Worm (Caenorhabditis elegans) whole organism, L4 larva: Measurements from ENCODE around the gene M03C11.6.

ENCODE experiments used
- F10B5.3 ChIP-seq: sonication (generic microtip); optimal IDR thresholded peaks from 2 replicates; lab custom pipeline; 2016; ENCODE audit warnings: mild to moderate bottlenecking, missing genetic modification characterization, missing compliant biosample characterization
- F26F4.8 ChIP-seq: fragments of 200-800 bp; sonication (Bioruptor generic); conservative IDR thresholded peaks from 2 replicates; pipeline ENCODE4 v1.3.6; 2022; ENCODE audit warnings: missing genetic modification characterization, missing compliant biosample characterization
- T20F7.1 ChIP-seq: fragments of 200-800 bp; sonication (Bioruptor generic); optimal IDR thresholded peaks from 2 replicates; lab custom pipeline; 2018; ENCODE audit warnings: mild to moderate bottlenecking, missing genetic modification characterization, missing compliant biosample characterization
- ama-1 ChIP-seq: fragments of 150-350 bp; optimal IDR thresholded peaks from 2 replicates; lab custom pipeline; 2014; ENCODE audit warnings: inconsistent platforms, mixed read lengths
- ceh-20 ChIP-seq: fragments of 200-800 bp; sonication (Bioruptor generic); IDR thresholded peaks from 2 replicates; pipeline ENCODE4 v1.3.6; 2022; ENCODE audit warnings: missing genetic modification reagents, missing genetic modification characterization, missing compliant biosample characterization
- ceh-32 ChIP-seq: sonication (generic microtip); optimal IDR thresholded peaks from 2 replicates; lab custom pipeline; 2016; ENCODE audit warnings: mild to moderate bottlenecking, missing genetic modification characterization, missing compliant biosample characterization; ENCODE audit not compliant: poor library complexity
- ceh-44 ChIP-seq: fragments of 200-800 bp; sonication (Bioruptor generic); IDR thresholded peaks from 2 replicates; pipeline ENCODE4 v1.3.6; 2022; ENCODE audit warnings: missing genetic modification reagents, missing genetic modification characterization, missing compliant biosample characterization
- ceh-62 ChIP-seq: sonication (generic microtip); optimal IDR thresholded peaks from 2 replicates; lab custom pipeline; 2017; ENCODE audit warnings: missing biosample characterization, missing genetic modification characterization
- ces-1 ChIP-seq: fragments of 150-350 bp; sonication (generic microtip); optimal IDR thresholded peaks from 4 replicates; lab custom pipeline; 2014; ENCODE audit warnings: missing biosample characterization, missing genetic modification reagents, missing genetic modification characterization
- daf-16 ChIP-seq, 3 experiments: sonication (generic microtip); optimal IDR thresholded peaks; 2 replicates each; lab custom pipeline; 2016 to 2017; ENCODE audit warnings: missing genetic modification characterization in 3 of 3, missing genetic modification reagents in 3 of 3, mild to moderate bottlenecking in 2 of 3, missing compliant biosample characterization in 2 of 3, missing biosample characterization in 1 of 3, moderate library complexity in 1 of 3
- daf-8 ChIP-seq: fragments of 200-800 bp; sonication (Bioruptor generic); IDR thresholded peaks from 2 replicates; pipeline ENCODE4 v1.3.6; 2022; ENCODE audit warnings: missing genetic modification characterization, missing compliant biosample characterization
- dmd-6 ChIP-seq: fragments of 200-800 bp; sonication (Bioruptor generic); IDR thresholded peaks from 2 replicates; pipeline ENCODE4 v1.3.6; 2022; ENCODE audit warnings: missing genetic modification reagents, missing genetic modification characterization, missing compliant biosample characterization
- egl-43 ChIP-seq: fragments of 200-800 bp; sonication (Bioruptor generic); IDR thresholded peaks from 2 replicates; pipeline ENCODE4 v1.3.6; 2022; ENCODE audit warnings: missing genetic modification reagents, missing genetic modification characterization, missing compliant biosample characterization
- fos-1 ChIP-seq: fragments of 150-350 bp; optimal IDR thresholded peaks from 2 replicates; lab custom pipeline; 2014; ENCODE audit warnings: missing biosample characterization, missing genetic modification characterization
- hif-1 ChIP-seq, 2 experiments: sonication (generic microtip); optimal IDR thresholded peaks; 2 replicates each; lab custom pipeline; 2016 to 2017; ENCODE audit warnings: missing compliant biosample characterization in 2 of 2, missing genetic modification characterization in 2 of 2, missing genetic modification reagents in 2 of 2, missing genotype in 2 of 2, mild to moderate bottlenecking in 1 of 2
- hlh-11 ChIP-seq: fragments of 200-800 bp; sonication (Bioruptor generic); optimal IDR thresholded peaks from 2 replicates; lab custom pipeline; 2018; ENCODE audit warnings: mild to moderate bottlenecking, missing genetic modification characterization, missing compliant biosample characterization
- jun-1 ChIP-seq: fragments of 150-350 bp; optimal IDR thresholded peaks from 2 replicates; lab custom pipeline; 2014; ENCODE audit warnings: missing biosample characterization, missing genetic modification reagents, missing genetic modification characterization
- lin-1 ChIP-seq: fragments of 200-800 bp; sonication (Bioruptor generic); IDR thresholded peaks from 2 replicates; pipeline ENCODE4 v1.3.6; 2022; ENCODE audit warnings: missing genetic modification reagents, missing genetic modification characterization, missing compliant biosample characterization
- lin-13 ChIP-seq: fragments of 150-350 bp; optimal IDR thresholded peaks from 2 replicates; lab custom pipeline; 2014; ENCODE audit warnings: missing biosample characterization, missing genetic modification reagents, missing genetic modification characterization
- lin-29 ChIP-seq: fragments of 200-800 bp; sonication (Bioruptor generic); IDR thresholded peaks from 2 replicates; pipeline ENCODE4 v1.3.6; 2022; ENCODE audit warnings: missing genetic modification reagents, missing genetic modification characterization, missing compliant biosample characterization
- lin-39 ChIP-seq: fragments of 150-350 bp; optimal IDR thresholded peaks from 2 replicates; lab custom pipeline; 2014; ENCODE audit warnings: missing biosample characterization, missing genetic modification reagents, missing genetic modification characterization
- lsy-2 ChIP-seq, 2 experiments: fragments of 150-350 bp in 1 of 2; sonication (generic microtip) in 1 of 2; optimal IDR thresholded peaks; 2 replicates each; lab custom pipeline; 2014 to 2017; ENCODE audit warnings: missing biosample characterization in 2 of 2, missing genetic modification characterization in 2 of 2
- nhr-10 ChIP-seq: fragments of 150-350 bp; optimal IDR thresholded peaks from 2 replicates; lab custom pipeline; 2014; ENCODE audit warnings: missing biosample characterization, missing genetic modification characterization
- nhr-25 ChIP-seq: sonication (generic microtip); optimal IDR thresholded peaks from 2 replicates; lab custom pipeline; 2017; ENCODE audit warnings: missing genetic modification characterization, mild to moderate bottlenecking, missing compliant biosample characterization, antibody characterized with exemption, moderate library complexity, borderline replicate concordance; ENCODE audit not compliant: insufficient read depth
- nhr-28 ChIP-seq: fragments of 150-350 bp; optimal IDR thresholded peaks from 2 replicates; lab custom pipeline; 2014; ENCODE audit warnings: missing biosample characterization, missing genetic modification characterization
- nhr-48 ChIP-seq: sonication (generic microtip); optimal IDR thresholded peaks from 2 replicates; lab custom pipeline; 2016; ENCODE audit warnings: mild to moderate bottlenecking, missing genetic modification characterization, missing compliant biosample characterization
- pqm-1 ChIP-seq: sonication (generic microtip); optimal IDR thresholded peaks from 2 replicates; lab custom pipeline; 2017; ENCODE audit warnings: missing biosample characterization, missing genetic modification characterization
- rbr-2 ChIP-seq: sonication (generic microtip); optimal IDR thresholded peaks from 2 replicates; lab custom pipeline; 2016; ENCODE audit warnings: missing genotype, missing genetic modification characterization, missing compliant biosample characterization
- saeg-2 ChIP-seq: fragments of 200-800 bp; sonication (Bioruptor generic); IDR thresholded peaks from 2 replicates; pipeline ENCODE4 v1.3.6; 2022; ENCODE audit warnings: missing genetic modification reagents, missing genetic modification characterization, missing compliant biosample characterization
- skn-1 ChIP-seq: fragments of 150-350 bp; optimal IDR thresholded peaks from 2 replicates; lab custom pipeline; 2014; ENCODE audit warnings: missing biosample characterization, missing genetic modification characterization
- snpc-1.2 ChIP-seq: fragments of 200-800 bp; sonication (Bioruptor generic); IDR thresholded peaks from 2 replicates; pipeline ENCODE4 v1.3.6; 2022; ENCODE audit warnings: missing genetic modification reagents, missing genetic modification characterization, missing compliant biosample characterization
- spr-3 ChIP-seq: fragments of 200-800 bp; sonication (Bioruptor generic); optimal IDR thresholded peaks from 2 replicates; lab custom pipeline; 2018; ENCODE audit warnings: mild to moderate bottlenecking, missing genetic modification characterization, missing compliant biosample characterization
- tra-1 ChIP-seq: fragments of 200-800 bp; sonication (Bioruptor generic); IDR thresholded peaks from 2 replicates; pipeline ENCODE4 v1.3.6; 2022; ENCODE audit warnings: missing genetic modification reagents, missing genetic modification characterization, missing compliant biosample characterization
- unc-62 ChIP-seq, 3 experiments: fragments of 150-350 bp in 1 of 3; sonication (generic microtip); optimal IDR thresholded peaks in 2 of 3; peaks in 1 of 3; 1 replicate in 1 of 3; 2 replicates in 2 of 3; lab custom pipeline; 2014 to 2017; ENCODE audit warnings: missing biosample characterization in 3 of 3, missing genetic modification characterization in 3 of 3, missing genetic modification reagents in 3 of 3, missing genotype in 1 of 3
- zag-1 ChIP-seq: fragments of 150-350 bp; optimal IDR thresholded peaks from 2 replicates; lab custom pipeline; 2014; ENCODE audit warnings: missing biosample characterization, missing genetic modification characterization

M03C11.6 gene

DNA sequence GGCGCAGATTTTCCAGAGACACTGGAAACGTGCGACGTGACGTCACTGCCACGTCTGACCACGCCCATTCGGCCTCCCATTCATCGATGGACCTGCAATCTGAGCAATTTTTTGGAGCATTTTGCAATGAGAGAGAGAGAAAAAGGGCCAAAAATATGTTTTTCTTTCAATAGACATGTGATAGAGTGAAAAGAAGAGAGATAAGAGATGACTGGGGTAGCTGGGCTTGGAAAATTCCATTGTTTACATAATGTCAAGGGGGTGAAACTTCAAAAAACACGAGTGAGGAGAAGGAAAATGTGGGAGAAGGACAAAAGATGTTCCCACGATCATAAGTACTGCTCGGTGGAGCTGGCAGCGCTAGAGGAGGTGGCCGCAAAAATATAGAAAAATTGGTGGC lies 27.8 kb downstream of the M03C11.6 start, which contains the start of gene M03C11.1:
Gene M03C11.1 (minus strand): TSS at position 101 of the 400 bp plus-strand sequence.
- TF ChIP-seq snpc-1.2 (GFP tag; lab: Robert Waterston, UW) (no peak), rbr-2 (no peak), fos-1 (tag; lab: Kevin White, UChicago) (no peak)

DNA sequence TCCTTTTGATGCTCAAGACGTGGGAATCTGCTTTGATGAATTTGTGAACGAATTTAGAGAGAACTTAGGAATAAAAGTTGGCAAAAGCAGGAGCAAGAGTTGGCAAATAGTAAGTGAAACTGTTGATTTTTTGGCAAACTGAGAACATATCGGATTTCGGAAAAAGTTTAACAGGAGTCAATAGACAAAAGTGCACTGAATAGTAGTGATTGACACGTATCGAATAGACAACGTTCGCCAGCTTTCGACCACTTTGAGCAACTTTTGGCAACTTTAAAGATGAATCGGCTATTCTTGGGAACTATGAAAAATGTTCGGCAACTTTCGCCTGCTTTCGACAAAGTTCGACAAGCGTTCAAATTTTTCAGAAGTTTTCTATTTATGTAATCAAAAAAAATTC lies 32.2 kb downstream of the M03C11.6 start, which contains the start of gene M03C11.9:
Gene M03C11.9 (minus strand): TSS at position 101 of the 400 bp plus-strand sequence.
- no peak for TF ChIP-seq tra-1 (GFP tag; lab: Robert Waterston, UW)
- TF ChIP-seq unc-62 (GFP tag; optimal IDR thresholded peaks at IDR 0.05 in 1 of 2; lab: Kevin White, UChicago), result peak in 1 of 2 experiments; percentile 52
- TF ChIP-seq unc-62 (tag; optimal IDR thresholded peaks at IDR 0.05; lab: Kevin White, UChicago), result no peak

DNA sequence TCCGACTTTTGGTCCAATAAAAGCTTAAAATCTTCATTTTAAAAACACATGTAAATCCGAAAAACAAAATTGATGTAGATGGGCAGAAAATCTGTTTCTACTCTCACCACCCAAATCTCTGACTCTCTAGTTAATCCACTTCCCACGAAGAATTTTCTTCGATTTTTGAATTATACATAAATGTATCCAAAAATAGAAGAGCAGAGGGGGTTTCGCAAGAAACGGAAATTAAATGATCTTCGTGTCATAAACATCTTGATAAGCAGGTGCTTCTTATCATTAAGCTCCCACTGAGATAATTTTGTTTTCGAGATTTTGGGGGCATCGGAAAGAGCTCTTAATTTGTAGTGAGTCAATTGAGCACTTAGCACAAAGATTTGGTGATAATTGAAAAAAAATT lies 34.2 kb downstream of the M03C11.6 start:
- no peak for TF ChIP-seq egl-43 (GFP tag; lab: Robert Waterston, UW)
- no peak for TF ChIP-seq dmd-6
- TF ChIP-seq jun-1 (tag; lab: Kevin White, UChicago), result no peak
- no peak for TF ChIP-seq saeg-2 (GFP tag; lab: Robert Waterston, UW)
- TF ChIP-seq fos-1 (tag; lab: Kevin White, UChicago), result no peak
- TF ChIP-seq pqm-1 (tag; lab: Kevin White, UChicago), result no peak
- TF ChIP-seq hlh-11 (tag; lab: Kevin White, UChicago), result no peak
- TF ChIP-seq daf-16 (GFP tag; optimal IDR thresholded peaks at IDR 0.05; lab: Kevin White, UChicago), result no peak
- TF ChIP-seq daf-16 (tag; optimal IDR thresholded peaks at IDR 0.05; lab: Kevin White, UChicago), result no peak
- TF ChIP-seq ceh-62 (tag; lab: Kevin White, UChicago), result no peak
- no peak for TF ChIP-seq ceh-32 (tag; lab: Kevin White, UChicago)
- TF ChIP-seq T20F7.1 (GFP tag; lab: Kevin White, UChicago), result no peak
- no peak for TF ChIP-seq nhr-25
- TF ChIP-seq lin-39 (tag; lab: Kevin White, UChicago), result no peak
- TF ChIP-seq lin-13 (GFP tag; lab: Kevin White, UChicago), result no peak
- no peak for TF ChIP-seq zag-1 (tag; lab: Kevin White, UChicago)
- TF ChIP-seq tra-1 (GFP tag; lab: Robert Waterston, UW), result no peak
- TF ChIP-seq, all 104 proteins: peak for 0

DNA sequence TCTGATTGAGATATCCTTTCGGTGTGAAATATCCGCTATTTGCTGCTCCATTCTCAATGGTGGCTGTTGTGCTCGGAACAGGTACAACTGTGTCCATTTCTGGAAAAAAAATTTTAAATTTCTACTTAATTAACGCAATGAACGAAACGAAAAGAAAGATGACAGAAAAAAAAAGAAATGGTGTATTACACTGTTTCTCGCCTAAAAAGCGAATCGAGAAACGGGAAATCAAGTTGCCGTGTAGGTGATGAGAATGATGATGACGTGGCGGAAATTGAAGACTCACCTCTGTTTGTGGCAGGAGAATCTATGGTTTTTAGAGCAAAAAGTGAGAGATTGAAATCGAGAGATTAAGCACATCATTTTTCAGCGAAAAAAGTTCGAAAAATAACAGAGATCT lies 37.3 kb downstream of the M03C11.6 start, which contains the start of gene C38H2.3:
Gene C38H2.3 (minus strand): TSS at position 101 of the 400 bp plus-strand sequence.
- TF ChIP-seq F10B5.3 (tag; lab: Kevin White, UChicago) (no peak), F26F4.8 (no peak), nhr-48 (tag; lab: Kevin White, UChicago) (no peak), tra-1 (GFP tag; lab: Robert Waterston, UW) (no peak), lsy-2 (tag; optimal IDR thresholded peaks at IDR 0.05; lab: Kevin White, UChicago) (no peak), nhr-10 (tag; lab: Kevin White, UChicago) (no peak), ama-1 (lab: Kevin White, UChicago) (no peak), lin-1 (GFP tag; lab: Robert Waterston, UW) (no peak), ceh-20 (no peak), snpc-1.2 (GFP tag; lab: Robert Waterston, UW) (no peak), ces-1 (no peak), daf-8 (GFP tag; lab: Robert Waterston, UW) (no peak), lin-29 (GFP tag; lab: Robert Waterston, UW) (no peak), spr-3 (GFP tag; lab: Kevin White, UChicago) (no peak), skn-1 (tag; lab: Kevin White, UChicago) (no peak), hif-1 (tag; optimal IDR thresholded peaks at IDR 0.05; lab: Kevin White, UChicago) (no peak), nhr-28 (tag; lab: Kevin White, UChicago) (no peak), ceh-44 (GFP tag; lab: Robert Waterston, UW) (no peak)
